Fruit fly (Drosophila melanogaster): ENCODE data around the gene CG2839.

dm6 chr2L:653784-654183, 28.3 kb downstream of the CG2839 start:
- no peak for TF ChIP-seq CTCF (optimal IDR thresholded peaks at IDR 0.05)
- no peak for TF ChIP-seq CG8478 (optimal IDR thresholded peaks at IDR 0.05)
